Fruit fly (Drosophila melanogaster) whole organism, pupa: Measurements from ENCODE around the gene Dhc16F.

Experiments
- CG10348 ChIP-seq: fragments of 200-800 bp; sonication (Bioruptor generic); IDR thresholded peaks from 2 replicates; pipeline ENCODE4 v1.3.6; 2022; ENCODE audit warnings: missing biosample characterization, missing genetic modification characterization
- CG12605 ChIP-seq: fragments of 200-800 bp; sonication (Bioruptor generic); IDR thresholded peaks from 2 replicates; pipeline ENCODE4 v1.3.6; 2022; ENCODE audit warnings: missing biosample characterization, missing genetic modification characterization
- CG13204 ChIP-seq: fragments of 200-800 bp; sonication (Bioruptor generic); optimal IDR thresholded peaks from 2 replicates; lab custom pipeline; 2018; ENCODE audit warnings: missing biosample characterization, mild to moderate bottlenecking, missing genetic modification characterization, moderate library complexity
- CG14655 ChIP-seq: fragments of 200-800 bp; sonication (Bioruptor generic); optimal IDR thresholded peaks from 3 replicates; lab custom pipeline; 2017; ENCODE audit warnings: mild to moderate bottlenecking, missing biosample characterization, missing genetic modification reagents, missing genetic modification characterization
- CG15710 ChIP-seq: fragments of 200-800 bp; sonication (Bioruptor generic); optimal IDR thresholded peaks from 2 replicates; lab custom pipeline; 2018; ENCODE audit warnings: missing biosample characterization, mild to moderate bottlenecking, missing genetic modification characterization, moderate library complexity
- CG17806 ChIP-seq: fragments of 200-800 bp; sonication (Bioruptor generic); optimal IDR thresholded peaks from 2 replicates; lab custom pipeline; 2018; ENCODE audit warnings: missing biosample characterization, mild to moderate bottlenecking, missing genetic modification characterization, moderate library complexity
- CG32121 ChIP-seq: fragments of 200-800 bp; sonication (Bioruptor generic); IDR thresholded peaks from 2 replicates; pipeline ENCODE4 v1.3.6; 2022; ENCODE audit warnings: missing biosample characterization, missing genetic modification characterization
- CG34367 ChIP-seq: fragments of 200-800 bp; sonication (Bioruptor generic); optimal IDR thresholded peaks from 2 replicates; lab custom pipeline; 2018; ENCODE audit warnings: missing biosample characterization, mild to moderate bottlenecking, missing genetic modification characterization
- CG4496 ChIP-seq: fragments of 200-800 bp; sonication (Bioruptor generic); IDR thresholded peaks from 3 replicates; pipeline ENCODE4 v1.3.6; 2022; ENCODE audit warnings: missing biosample characterization, missing genetic modification characterization
- CG8159 ChIP-seq: fragments of 200-800 bp; sonication (Bioruptor generic); optimal IDR thresholded peaks from 3 replicates; lab custom pipeline; 2018; ENCODE audit warnings: missing biosample characterization, mild to moderate bottlenecking, missing genetic modification characterization, moderate library complexity
- CG8301 ChIP-seq: fragments of 200-800 bp; sonication (Bioruptor generic); optimal IDR thresholded peaks from 2 replicates; lab custom pipeline; 2018; ENCODE audit warnings: missing biosample characterization, mild to moderate bottlenecking, missing genetic modification characterization
- CG9948 ChIP-seq: fragments of 200-800 bp; sonication (Bioruptor generic); optimal IDR thresholded peaks from 2 replicates; lab custom pipeline; 2018; ENCODE audit warnings: missing biosample characterization, mild to moderate bottlenecking, missing genetic modification characterization, moderate library complexity
- D1 ChIP-seq: fragments of 200-800 bp; sonication (Bioruptor generic); optimal IDR thresholded peaks from 2 replicates; lab custom pipeline; 2018; ENCODE audit warnings: missing biosample characterization, mild to moderate bottlenecking, missing genetic modification characterization, moderate library complexity
- EcR ChIP-seq: fragments of 200-800 bp; sonication (Bioruptor generic); optimal IDR thresholded peaks from 3 replicates; lab custom pipeline; 2019; ENCODE audit warnings: missing biosample characterization, missing genetic modification characterization, mild to moderate bottlenecking, moderate library complexity, missing genetic modification reagents
- Ets98B ChIP-seq: fragments of 200-800 bp; sonication (Bioruptor generic); IDR thresholded peaks from 2 replicates; pipeline ENCODE4 v1.3.6; 2022; ENCODE audit warnings: missing biosample characterization, missing genetic modification characterization
- Pif1A ChIP-seq: fragments of 200-800 bp; sonication (Bioruptor generic); optimal IDR thresholded peaks from 3 replicates; lab custom pipeline; 2016; ENCODE audit warnings: missing biosample characterization, missing genetic modification characterization
- Pif1B ChIP-seq: fragments of 200-800 bp; sonication (Bioruptor generic); optimal IDR thresholded peaks from 3 replicates; lab custom pipeline; 2016; ENCODE audit warnings: missing biosample characterization, missing genetic modification characterization
- Snoo ChIP-seq: fragments of 200-800 bp; sonication (Bioruptor generic); optimal IDR thresholded peaks from 3 replicates; lab custom pipeline; 2017; ENCODE audit warnings: missing biosample characterization, mild to moderate bottlenecking, missing genetic modification characterization, inconsistent platforms
- fd96Ca ChIP-seq: fragments of 200-800 bp; sonication (Bioruptor generic); IDR thresholded peaks from 3 replicates; pipeline ENCODE4 v1.3.6; 2022; ENCODE audit warnings: missing biosample characterization, missing genetic modification characterization
- gl ChIP-seq: fragments of 200-800 bp; sonication (Bioruptor generic); optimal IDR thresholded peaks from 2 replicates; lab custom pipeline; 2018; ENCODE audit warnings: missing biosample characterization, mild to moderate bottlenecking, missing genetic modification characterization
- rn ChIP-seq: fragments of 200-800 bp; sonication (Bioruptor generic); IDR thresholded peaks from 2 replicates; pipeline ENCODE4 v1.3.6; 2022; ENCODE audit warnings: missing biosample characterization, missing genetic modification characterization

The Dhc16F gene

DNA sequence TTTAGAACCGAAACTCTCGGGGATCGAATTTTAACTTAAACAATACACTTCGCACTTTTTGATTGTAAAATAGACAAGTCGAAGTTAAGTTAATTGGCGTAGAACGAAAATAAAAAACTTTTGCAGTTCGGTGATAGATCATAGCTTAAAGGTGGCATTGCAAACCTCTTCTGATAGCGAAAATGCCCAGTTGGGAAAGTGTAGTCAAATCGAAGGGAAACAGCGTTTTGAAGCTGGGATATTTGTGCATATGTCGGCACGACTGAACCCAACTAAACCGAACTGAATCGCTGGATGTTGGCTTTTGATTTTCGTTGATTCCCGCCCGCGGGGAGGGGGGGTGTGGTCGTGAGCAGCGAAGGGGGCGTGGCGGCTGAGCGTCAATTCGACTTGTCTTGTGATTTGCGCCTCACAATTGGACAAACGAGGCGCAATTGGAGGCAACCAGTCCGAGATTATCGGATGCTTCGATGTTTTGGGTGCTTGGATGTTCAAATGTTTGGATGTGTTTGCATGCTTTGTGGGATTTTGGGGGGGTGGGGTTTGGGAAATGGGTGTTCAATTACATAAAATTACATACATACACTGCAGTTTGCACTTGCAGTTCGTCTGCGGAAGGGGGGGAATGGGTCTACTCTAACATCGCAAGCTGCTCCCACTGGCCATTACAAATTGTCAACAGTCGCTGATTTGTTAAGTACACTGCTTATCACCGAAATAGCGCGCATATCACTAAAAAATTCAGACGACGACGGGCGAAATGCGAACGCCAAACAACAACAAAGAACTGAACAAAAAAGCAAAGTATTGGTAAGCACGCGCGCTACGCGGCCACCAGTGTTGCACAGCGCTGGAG lies 20.6 kb downstream of the Dhc16F start:
- TF ChIP-seq CG32121 (GFP tag; lab: Robert Waterston, UW) = 0 out of 2 replicates have a peak, but pooled peaks have one; percentile 24
- TF ChIP-seq CG14655 (GFP tag; lab: Kevin White, UChicago) = no peak

DNA sequence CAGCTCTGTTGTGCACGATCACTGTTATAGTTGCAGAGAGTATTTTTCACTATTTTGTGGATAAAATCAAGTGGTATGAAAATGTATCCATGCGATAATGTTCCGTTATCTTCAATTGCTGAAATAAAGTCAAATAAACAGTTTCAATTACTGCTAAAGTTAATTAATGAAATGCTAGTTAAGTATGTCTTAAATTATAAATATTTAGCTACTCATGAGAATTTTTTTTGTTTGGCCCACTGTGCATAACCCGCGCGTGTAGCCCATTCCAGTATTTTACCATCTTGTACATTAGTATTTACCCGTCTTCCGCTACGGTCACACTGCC lies 21.2 kb downstream of the Dhc16F start, which contains the start of gene Ada3:
TSS of gene Ada3 (plus strand) at position 292 of the 328 bp plus-strand sequence.
- 0 out of 2 replicates have a peak, but pooled peaks have one; percentile 27 for TF ChIP-seq CG32121 (GFP tag; lab: Robert Waterston, UW)
- 0 out of 2 replicates have a peak, but pooled peaks have one; percentile 22 for TF ChIP-seq CG12605 (GFP tag; lab: Robert Waterston, UW)
- peak; percentile 66 for TF ChIP-seq Ets98B (GFP tag; lab: Robert Waterston, UW)
- TF ChIP-seq Snoo = peak; percentile 70
- TF ChIP-seq CG10348 (GFP tag; lab: Robert Waterston, UW) = no peak
- no peak for TF ChIP-seq D1 (tag; lab: Kevin White, UChicago)
- peak; percentile 74 for TF ChIP-seq CG15710 (tag; lab: Kevin White, UChicago)
- TF ChIP-seq gl = no peak
- peak; percentile 73 for TF ChIP-seq CG14655 (GFP tag; lab: Kevin White, UChicago)
- no peak for TF ChIP-seq EcR
- TF ChIP-seq CG17806 (tag; lab: Kevin White, UChicago) = peak; percentile 57
- TF ChIP-seq CG8159 (tag; lab: Kevin White, UChicago) = peak; percentile 72
- peak; percentile 62 for TF ChIP-seq Pif1A (GFP tag; lab: Kevin White, UChicago)
- peak; percentile 18 for TF ChIP-seq CG13204 (GFP tag; lab: Kevin White, UChicago)
- peak; percentile 60 for TF ChIP-seq CG8301 (tag; lab: Kevin White, UChicago)
- TF ChIP-seq Pif1B (GFP tag; lab: Kevin White, UChicago) = peak; percentile 36
- TF ChIP-seq CG34367 (tag; lab: Kevin White, UChicago) = peak; percentile 48
- TF ChIP-seq rn (GFP tag; lab: Robert Waterston, UW) = peak; percentile 30; the same call in 1 of the 2 replicates
- peak; percentile 71 for TF ChIP-seq CG9948 (tag; lab: Kevin White, UChicago)
- TF ChIP-seq fd96Ca = peak; percentile 59; the same call in 2 of the 3 replicates
- TF ChIP-seq CG4496 (GFP tag; lab: Robert Waterston, UW) = peak; percentile 77
- TF ChIP-seq, all 21 proteins: peak for 17

DNA sequence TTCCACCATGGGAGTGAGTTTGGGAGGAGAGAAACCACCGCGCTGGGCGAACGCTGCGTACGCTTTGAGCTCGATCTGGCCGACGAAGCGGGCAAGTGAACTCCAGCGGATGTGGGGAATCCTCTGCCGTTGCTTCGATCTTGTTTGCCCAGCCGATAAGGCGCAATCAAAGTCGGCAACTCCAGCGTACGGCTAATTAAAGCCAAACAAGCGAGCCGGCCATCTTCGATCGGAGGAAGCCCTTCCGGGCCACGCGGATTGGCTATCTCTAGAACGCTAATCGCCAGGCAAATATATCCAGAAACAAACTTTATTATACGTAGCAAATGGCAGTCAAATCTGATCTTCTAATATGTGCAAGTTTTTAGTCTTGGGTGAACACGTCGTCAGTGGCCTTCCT lies 24.1 kb downstream of the Dhc16F start, which contains the start of gene CG7536:
TSS of gene CG7536 (minus strand) at position 101 of the 400 bp plus-strand sequence.
- TF ChIP-seq CG4496 (GFP tag; lab: Robert Waterston, UW) (no peak), CG14655 (GFP tag; lab: Kevin White, UChicago) (no peak), Snoo (no peak), CG8301 (tag; lab: Kevin White, UChicago) (no peak), EcR (no peak), CG8159 (tag; lab: Kevin White, UChicago) (no peak), CG9948 (tag; lab: Kevin White, UChicago) (no peak), CG10348 (GFP tag; lab: Robert Waterston, UW) (no peak)

DNA sequence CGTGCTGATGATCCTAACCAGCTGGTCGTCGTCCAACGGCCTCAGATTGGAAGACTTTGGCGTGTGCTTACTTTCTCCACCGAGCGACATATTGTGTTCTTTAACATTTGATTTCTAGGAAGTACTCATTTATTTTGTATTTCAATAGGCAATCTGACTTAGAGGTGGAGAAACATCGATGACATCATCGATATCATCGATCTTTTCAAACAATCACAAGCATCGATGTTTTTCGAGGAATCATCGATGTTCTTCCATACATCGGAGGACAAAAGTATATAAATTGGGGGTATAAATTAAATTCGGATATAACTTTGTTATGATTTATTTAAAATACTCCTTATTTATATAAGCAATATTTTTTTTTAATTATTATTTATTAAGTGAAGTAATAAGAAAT lies 26.1 kb downstream of the Dhc16F start, which contains the start of gene Swt1:
TSS of gene Swt1 (minus strand) at position 177 of the 400 bp plus-strand sequence.
- TF ChIP-seq Ets98B (GFP tag; lab: Robert Waterston, UW) = no peak
- no peak for TF ChIP-seq Pif1A (GFP tag; lab: Kevin White, UChicago)
- no peak for TF ChIP-seq CG4496 (GFP tag; lab: Robert Waterston, UW)
- TF ChIP-seq gl = no peak
- TF ChIP-seq CG13204 (GFP tag; lab: Kevin White, UChicago) = no peak
- no peak for TF ChIP-seq rn (GFP tag; lab: Robert Waterston, UW)
- no peak for TF ChIP-seq CG17806 (tag; lab: Kevin White, UChicago)
- no peak for TF ChIP-seq D1 (tag; lab: Kevin White, UChicago)
- TF ChIP-seq Pif1B (GFP tag; lab: Kevin White, UChicago) = no peak
- TF ChIP-seq CG14655 (GFP tag; lab: Kevin White, UChicago) = no peak
- no peak for TF ChIP-seq EcR
- TF ChIP-seq CG12605 (GFP tag; lab: Robert Waterston, UW) = no peak
- no peak for TF ChIP-seq CG10348 (GFP tag; lab: Robert Waterston, UW)
- no peak for TF ChIP-seq CG34367 (tag; lab: Kevin White, UChicago)
- TF ChIP-seq CG9948 (tag; lab: Kevin White, UChicago) = no peak
- no peak for TF ChIP-seq CG8159 (tag; lab: Kevin White, UChicago)
- TF ChIP-seq CG15710 (tag; lab: Kevin White, UChicago) = no peak
- TF ChIP-seq fd96Ca = no peak
- no peak for TF ChIP-seq CG32121 (GFP tag; lab: Robert Waterston, UW)

DNA sequence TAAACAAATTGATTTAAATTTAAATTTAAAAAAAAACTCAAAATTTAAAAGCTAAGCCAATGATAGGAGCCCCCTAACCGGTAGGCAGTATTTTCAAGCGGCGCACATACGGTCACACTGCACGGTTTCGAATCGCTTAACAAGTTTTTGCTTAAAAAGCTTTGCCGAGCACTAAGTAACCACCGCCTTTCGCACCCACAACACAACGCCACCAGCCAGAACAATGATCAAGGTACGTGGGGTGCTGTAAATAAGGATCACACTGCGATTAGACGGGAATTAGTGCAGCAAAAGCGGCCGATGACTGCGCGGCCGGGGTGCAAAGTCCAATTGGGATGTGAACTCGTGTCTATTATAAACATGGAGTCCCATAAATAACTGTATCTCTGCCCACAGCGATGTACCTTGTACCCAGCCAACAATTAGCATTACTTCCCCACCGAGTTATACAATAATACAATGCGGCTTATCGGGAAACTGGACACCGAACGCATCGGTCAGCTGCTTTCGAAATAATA lies 26.9 kb downstream of the Dhc16F start, which contains the start of gene scu:
TSS of gene scu (plus strand) at position 101 of the 518 bp plus-strand sequence.
- TF ChIP-seq CG15710 (tag; lab: Kevin White, UChicago) (peak; percentile 37), D1 (tag; lab: Kevin White, UChicago) (no peak), Pif1B (GFP tag; lab: Kevin White, UChicago) (peak; percentile 83), fd96Ca (peak; percentile 55; the same call in 1 of the 3 replicates), Snoo (peak; percentile 58), Ets98B (GFP tag; lab: Robert Waterston, UW) (peak; percentile 67), CG32121 (GFP tag; lab: Robert Waterston, UW) (peak; percentile 52; the same call in 1 of the 2 replicates), CG10348 (GFP tag; lab: Robert Waterston, UW) (no peak), EcR (peak; percentile 42), CG12605 (GFP tag; lab: Robert Waterston, UW) (peak; percentile 81; the same call in 1 of the 2 replicates), CG13204 (GFP tag; lab: Kevin White, UChicago) (peak; percentile 83), CG14655 (GFP tag; lab: Kevin White, UChicago) (peak; percentile 79), CG8301 (tag; lab: Kevin White, UChicago) (peak; percentile 70), gl (peak; percentile 95), CG34367 (tag; lab: Kevin White, UChicago) (peak; percentile 73), CG8159 (tag; lab: Kevin White, UChicago) (peak; percentile 59), CG9948 (tag; lab: Kevin White, UChicago) (peak; percentile 29), rn (GFP tag; lab: Robert Waterston, UW) (no peak), CG17806 (tag; lab: Kevin White, UChicago) (peak; percentile 50), CG4496 (GFP tag; lab: Robert Waterston, UW) (peak; percentile 79), Pif1A (GFP tag; lab: Kevin White, UChicago) (peak; percentile 79)
